Worm (Caenorhabditis elegans): ENCODE data around the gene ech-8.

DNA sequence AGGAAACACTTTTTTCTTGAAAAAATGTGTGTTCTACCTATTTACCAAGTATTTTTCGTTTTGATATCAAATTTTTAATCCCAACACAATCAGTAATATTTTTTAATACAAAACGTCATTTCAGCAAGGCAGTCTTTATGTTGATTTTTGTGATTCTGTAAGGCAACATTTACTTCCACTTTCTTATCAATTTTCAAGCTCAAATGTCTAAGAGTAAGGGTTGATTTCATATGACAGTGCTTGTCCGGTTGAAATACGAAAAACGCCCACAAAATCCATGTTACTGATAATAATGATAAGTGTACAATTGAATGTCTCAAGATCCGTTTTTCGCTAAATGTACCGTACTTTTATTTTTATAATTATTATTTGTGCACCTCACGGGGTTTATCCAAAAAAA, 2.9 kb downstream of the ech-8 start:
- no peak for TF ChIP-seq rnt-1 (tag; optimal IDR thresholded peaks at IDR 0.05)
- no peak for TF ChIP-seq ces-1 (GFP tag; optimal IDR thresholded peaks at IDR 0.05)
- no peak for TF ChIP-seq sox-4 (tag; optimal IDR thresholded peaks at IDR 0.05)
- no peak for TF ChIP-seq pag-3 (tag; optimal IDR thresholded peaks at IDR 0.05; ENCODE audit: borderline replicate concordance, insufficient read depth)
- TF ChIP-seq zag-1 (tag; optimal IDR thresholded peaks at IDR 0.05), result no peak
- no peak for TF ChIP-seq nhr-11 (tag; optimal IDR thresholded peaks at IDR 0.05)
- TF ChIP-seq elt-3 (tag; optimal IDR thresholded peaks at IDR 0.05), result no peak
- no peak for TF ChIP-seq skn-1 (tag; optimal IDR thresholded peaks at IDR 0.05)

Measured in whole organism, L1 larva.